Worm (Caenorhabditis elegans): ENCODE data around the gene T26A5.6.

DNA sequence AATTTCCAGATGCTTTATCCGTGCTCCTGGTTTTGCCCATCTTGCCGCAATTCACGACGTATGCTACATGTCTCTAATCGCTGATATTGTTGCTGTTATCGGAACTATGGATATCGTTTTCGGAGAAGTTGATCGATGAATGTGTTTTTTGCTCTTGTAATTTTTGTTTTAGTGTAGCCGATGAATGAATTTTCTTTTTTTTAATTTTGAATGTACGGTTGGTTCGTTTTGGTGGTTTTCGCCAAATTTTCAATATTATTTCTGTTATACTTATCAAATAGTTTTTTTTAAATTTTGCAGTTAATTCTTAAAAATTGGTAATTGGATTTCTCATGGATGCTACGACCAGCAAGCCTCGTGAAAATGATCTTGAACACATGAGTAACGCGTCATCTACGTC, 16.5 kb upstream of the T26A5.6 start, which contains the start of gene T26A5.2:
- TF ChIP-seq ztf-29 (GFP tag; IDR thresholded peaks at IDR 0.05) (no peak), ref-1 (GFP tag; conservative IDR thresholded peaks at IDR 0.05) (no peak), klf-2 (GFP tag; conservative IDR thresholded peaks at IDR 0.05) (no peak), ztf-23 (GFP tag; IDR thresholded peaks at IDR 0.05) (no peak), tab-1 (GFP tag; IDR thresholded peaks at IDR 0.05) (no peak), med-1 (GFP tag; optimal IDR thresholded peaks at IDR 0.05; ENCODE audit: insufficient read depth) (no peak), flt-1 (GFP tag; IDR thresholded peaks at IDR 0.05) (no peak)

All from whole organism, midembryonic.